Fruit fly (Drosophila melanogaster): ENCODE data around the gene VhaM9.7-a.

DNA sequence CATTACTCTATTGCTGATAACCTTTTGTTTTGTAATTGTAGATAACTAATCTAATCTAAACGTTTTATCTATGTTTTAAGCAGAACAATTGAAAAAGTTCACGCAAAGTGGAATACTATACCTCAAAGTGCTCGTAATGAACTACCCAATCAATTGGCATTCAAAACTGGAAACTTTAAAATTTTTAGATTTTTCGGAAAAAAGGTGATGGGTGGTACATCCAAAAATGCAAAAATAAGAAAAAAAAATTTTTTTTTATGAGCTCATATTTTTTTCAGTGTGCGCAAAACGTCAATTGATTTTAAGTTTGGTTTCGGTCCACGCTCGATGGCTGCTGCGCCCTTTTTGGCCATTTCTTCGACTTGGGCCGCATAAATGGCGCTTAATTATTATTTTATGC is 48.1 kb downstream of the VhaM9.7-a start:
- TF ChIP-seq psq (GFP tag; optimal IDR thresholded peaks at IDR 0.05), result no peak
- no peak for TF ChIP-seq Hr39 (optimal IDR thresholded peaks at IDR 0.05)
- no peak for TF ChIP-seq dimm (GFP tag; IDR thresholded peaks at IDR 0.05)
- TF ChIP-seq Aef1 (GFP tag; IDR thresholded peaks at IDR 0.05), result no peak
- no peak for TF ChIP-seq CG10366 (GFP tag; IDR thresholded peaks at IDR 0.05)
- TF ChIP-seq jing (GFP tag; optimal IDR thresholded peaks at IDR 0.05), result no peak
- TF ChIP-seq CG18011 (GFP tag; optimal IDR thresholded peaks at IDR 0.05), result no peak
- TF ChIP-seq hth (optimal IDR thresholded peaks at IDR 0.05), result no peak
- no peak for TF ChIP-seq org-1 (GFP tag; optimal IDR thresholded peaks at IDR 0.05)
- no peak for TF ChIP-seq croc (GFP tag; conservative IDR thresholded peaks at IDR 0.05)
- TF ChIP-seq run (tag; optimal IDR thresholded peaks at IDR 0.05), result no peak
- TF ChIP-seq vfl (GFP tag; optimal IDR thresholded peaks at IDR 0.05), result no peak
- TF ChIP-seq CG10209 (GFP tag; optimal IDR thresholded peaks at IDR 0.05), result no peak
